Worm (Caenorhabditis elegans) whole organism, young adult: Measurements from ENCODE around the gene F49F1.2.

Experiments
- B0035.1 ChIP-seq: sonication (generic microtip); optimal IDR thresholded peaks from 2 replicates; lab custom pipeline; 2016; ENCODE audit warnings: missing genetic modification characterization, mild to moderate bottlenecking, missing compliant biosample characterization, missing genotype, missing genetic modification reagents
- B0336.3 ChIP-seq: fragments of 200-800 bp; sonication (Bioruptor generic); IDR thresholded peaks from 2 replicates; pipeline ENCODE4 v1.3.6; 2022; ENCODE audit warnings: missing genetic modification characterization, missing compliant biosample characterization
- F10E7.11 ChIP-seq: sonication (generic microtip); optimal IDR thresholded peaks from 2 replicates; lab custom pipeline; 2017; ENCODE audit warnings: mild to moderate bottlenecking, missing genetic modification characterization, moderate library complexity, missing compliant biosample characterization
- F22D6.2 ChIP-seq: sonication (generic microtip); optimal IDR thresholded peaks from 2 replicates; lab custom pipeline; 2016; ENCODE audit warnings: mild to moderate bottlenecking, missing genetic modification characterization, missing compliant biosample characterization
- F33H1.4 ChIP-seq: fragments of 200-800 bp; sonication (Bioruptor generic); IDR thresholded peaks from 2 replicates; pipeline ENCODE4 v1.3.6; 2022; ENCODE audit warnings: missing genetic modification reagents, missing genetic modification characterization, missing compliant biosample characterization
- F49E8.2 ChIP-seq: sonication (generic microtip); optimal IDR thresholded peaks from 3 replicates; lab custom pipeline; 2017; ENCODE audit warnings: missing genetic modification characterization, mild to moderate bottlenecking, missing compliant biosample characterization, antibody characterized with exemption, moderate library complexity; ENCODE audit not compliant: insufficient read depth
- F57A8.1 ChIP-seq: fragments of 200-800 bp; sonication (Bioruptor generic); optimal IDR thresholded peaks from 2 replicates; lab custom pipeline; 2018; ENCODE audit warnings: mild to moderate bottlenecking, missing genetic modification characterization, moderate library complexity, missing compliant biosample characterization
- Y53G8AR.9 ChIP-seq: fragments of 200-800 bp; sonication (Bioruptor generic); conservative IDR thresholded peaks from 2 replicates; pipeline ENCODE4 v1.3.6; 2022; ENCODE audit warnings: missing genetic modification reagents, missing genetic modification characterization, missing compliant biosample characterization
- aptf-2 ChIP-seq: fragments of 200-800 bp; sonication (Bioruptor generic); conservative IDR thresholded peaks from 2 replicates; pipeline ENCODE4 v1.3.6; 2022; ENCODE audit warnings: missing genetic modification reagents, missing genetic modification characterization, missing compliant biosample characterization
- atf-7 ChIP-seq: sonication (generic microtip); optimal IDR thresholded peaks from 2 replicates; lab custom pipeline; 2017; ENCODE audit warnings: mild to moderate bottlenecking, missing genetic modification characterization, missing compliant biosample characterization
- attf-6 ChIP-seq: fragments of 200-800 bp; sonication (Bioruptor generic); IDR thresholded peaks from 2 replicates; pipeline ENCODE4 v1.3.6; 2022; ENCODE audit warnings: missing genetic modification reagents, missing genetic modification characterization, missing compliant biosample characterization
- cebp-2 ChIP-seq: fragments of 200-800 bp; sonication (Bioruptor generic); IDR thresholded peaks from 2 replicates; pipeline ENCODE4 v1.3.6; 2022; ENCODE audit warnings: missing genetic modification characterization, missing compliant biosample characterization
- ceh-27 ChIP-seq: fragments of 200-800 bp; sonication (Bioruptor generic); optimal IDR thresholded peaks from 2 replicates; lab custom pipeline; 2018; ENCODE audit warnings: mild to moderate bottlenecking, missing genetic modification characterization, moderate library complexity, missing compliant biosample characterization
- ceh-58 ChIP-seq: fragments of 200-800 bp; sonication (Bioruptor generic); IDR thresholded peaks from 2 replicates; pipeline ENCODE4 v1.3.6; 2022; ENCODE audit warnings: missing genetic modification characterization, missing compliant biosample characterization
- ceh-91 ChIP-seq: fragments of 200-800 bp; sonication (Bioruptor generic); IDR thresholded peaks from 2 replicates; pipeline ENCODE4 v1.3.6; 2022; ENCODE audit warnings: missing genetic modification reagents, missing genetic modification characterization, missing compliant biosample characterization
- chd-7 ChIP-seq: sonication (generic microtip); optimal IDR thresholded peaks from 2 replicates; lab custom pipeline; 2016; ENCODE audit warnings: mild to moderate bottlenecking, missing genetic modification characterization, moderate library complexity, missing compliant biosample characterization
- efl-1 ChIP-seq: fragments of 150-350 bp; optimal IDR thresholded peaks from 2 replicates; lab custom pipeline; 2014; ENCODE audit warnings: missing biosample characterization, missing genetic modification reagents, missing genetic modification characterization
- egrh-3 ChIP-seq: fragments of 200-800 bp; sonication (Bioruptor generic); IDR thresholded peaks from 2 replicates; pipeline ENCODE4 v1.3.6; 2022; ENCODE audit warnings: missing genetic modification reagents, missing genetic modification characterization, missing compliant biosample characterization
- ekl-4 ChIP-seq: fragments of 200-800 bp; sonication (Bioruptor generic); IDR thresholded peaks from 2 replicates; pipeline ENCODE4 v1.3.6; 2022; ENCODE audit warnings: missing genetic modification reagents, missing genetic modification characterization, missing compliant biosample characterization
- fkh-3 ChIP-seq: sonication (generic microtip); optimal IDR thresholded peaks from 2 replicates; lab custom pipeline; 2016; ENCODE audit warnings: mild to moderate bottlenecking, missing genetic modification characterization, missing compliant biosample characterization
- gei-17 ChIP-seq: fragments of 200-800 bp; sonication (Bioruptor generic); optimal IDR thresholded peaks from 2 replicates; lab custom pipeline; 2018; ENCODE audit warnings: mild to moderate bottlenecking, missing genetic modification characterization, missing compliant biosample characterization
- him-1 ChIP-seq: sonication (generic microtip); optimal IDR thresholded peaks from 2 replicates; lab custom pipeline; 2016; ENCODE audit warnings: missing genotype, missing genetic modification reagents, missing genetic modification characterization, missing compliant biosample characterization
- hmg-1.2 ChIP-seq: fragments of 200-800 bp; sonication (Bioruptor generic); IDR thresholded peaks from 2 replicates; pipeline ENCODE4 v1.3.6; 2022; ENCODE audit warnings: missing genetic modification reagents, missing genetic modification characterization, missing compliant biosample characterization
- hsf-1 ChIP-seq: fragments of 200-800 bp; sonication (Bioruptor generic); IDR thresholded peaks from 2 replicates; pipeline ENCODE4 v1.3.6; 2022; ENCODE audit warnings: missing genetic modification reagents, missing genetic modification characterization, missing compliant biosample characterization
- let-526 ChIP-seq: fragments of 200-800 bp; sonication (Bioruptor generic); IDR thresholded peaks from 2 replicates; pipeline ENCODE4 v1.3.6; 2022; ENCODE audit warnings: missing genetic modification reagents, missing genetic modification characterization, missing compliant biosample characterization
- lin-35 ChIP-seq, 3 experiments: fragments of 150-350 bp in 2 of 3; sonication (generic microtip) in 1 of 3; optimal IDR thresholded peaks; 2 replicates each; lab custom pipeline; 2014 to 2018; ENCODE audit warnings: missing biosample characterization in 3 of 3, missing genetic modification characterization in 3 of 3, missing genetic modification reagents in 3 of 3
- mes-4 ChIP-seq: sonication (generic microtip); optimal IDR thresholded peaks from 2 replicates; lab custom pipeline; 2016; ENCODE audit warnings: missing genotype, missing genetic modification characterization, missing compliant biosample characterization
- nfya-2 ChIP-seq: fragments of 200-800 bp; sonication (Bioruptor generic); IDR thresholded peaks from 2 replicates; pipeline ENCODE4 v1.3.6; 2022; ENCODE audit warnings: missing genetic modification reagents, missing genetic modification characterization, missing compliant biosample characterization
- nhr-27 ChIP-seq: fragments of 200-800 bp; sonication (Bioruptor generic); optimal IDR thresholded peaks from 2 replicates; lab custom pipeline; 2018; ENCODE audit warnings: mild to moderate bottlenecking, missing genetic modification characterization, moderate library complexity, missing compliant biosample characterization
- pha-4 ChIP-seq: fragments of 150-350 bp; sonication (generic microtip); optimal IDR thresholded peaks from 2 replicates; lab custom pipeline; 2014; ENCODE audit warnings: missing biosample characterization, missing genetic modification reagents, missing genetic modification characterization
- rpc-1 ChIP-seq, 2 experiments: fragments of 150-350 bp in 1 of 2; sonication (generic microtip) in 1 of 2; optimal IDR thresholded peaks; 2 replicates each; lab custom pipeline; 2014 to 2018; ENCODE audit warnings: missing biosample characterization in 1 of 2, missing genetic modification characterization in 1 of 2, missing genetic modification reagents in 1 of 2, missing genotype in 1 of 2
- sea-2 ChIP-seq: fragments of 200-800 bp; sonication (Bioruptor generic); IDR thresholded peaks from 2 replicates; pipeline ENCODE4 v1.3.6; 2022; ENCODE audit warnings: missing genetic modification characterization, missing compliant biosample characterization
- snpc-1.1 ChIP-seq: sonication (generic microtip); optimal IDR thresholded peaks from 2 replicates; lab custom pipeline; 2017; ENCODE audit warnings: missing genetic modification characterization, mild to moderate bottlenecking, missing compliant biosample characterization, antibody characterized with exemption, moderate library complexity, missing genotype, missing genetic modification reagents; ENCODE audit not compliant: insufficient read depth
- snpc-4 ChIP-seq, 5 experiments: fragments of 150-350 bp in 1 of 5; sonication (generic microtip) in 4 of 5; optimal IDR thresholded peaks; 2 replicates each; lab custom pipeline; 2014 to 2018; ENCODE audit warnings: missing genetic modification characterization in 5 of 5, missing biosample characterization in 3 of 5, antibody characterized with exemption in 2 of 5, mild to moderate bottlenecking in 2 of 5, missing compliant biosample characterization in 2 of 5, missing genotype in 2 of 5, moderate library complexity in 2 of 5, missing genetic modification reagents in 1 of 5
- sptf-2 ChIP-seq: fragments of 200-800 bp; sonication (Bioruptor generic); optimal IDR thresholded peaks from 2 replicates; lab custom pipeline; 2018; ENCODE audit warnings: mild to moderate bottlenecking, missing genetic modification characterization, missing compliant biosample characterization
- tbp1 ChIP-seq: fragments of 200-800 bp; sonication (Bioruptor generic); optimal IDR thresholded peaks from 2 replicates; lab custom pipeline; 2018; ENCODE audit warnings: mild to moderate bottlenecking, missing genetic modification characterization, missing compliant biosample characterization
- zfh-2 ChIP-seq: fragments of 200-800 bp; sonication (Bioruptor generic); conservative IDR thresholded peaks from 2 replicates; pipeline ENCODE4 v1.3.6; 2022; ENCODE audit warnings: missing genetic modification reagents, missing genetic modification characterization, missing compliant biosample characterization
- ztf-25 ChIP-seq: fragments of 200-800 bp; sonication (Bioruptor generic); IDR thresholded peaks from 2 replicates; pipeline ENCODE4 v1.3.6; 2022; ENCODE audit warnings: missing genetic modification reagents, missing genetic modification characterization, missing compliant biosample characterization
- ztf-26 ChIP-seq: sonication (generic microtip); optimal IDR thresholded peaks from 2 replicates; lab custom pipeline; 2017; ENCODE audit warnings: missing genetic modification characterization, missing compliant biosample characterization
- ztf-3 ChIP-seq: fragments of 200-800 bp; sonication (Bioruptor generic); optimal IDR thresholded peaks from 2 replicates; lab custom pipeline; 2018; ENCODE audit warnings: mild to moderate bottlenecking, missing genetic modification characterization, missing compliant biosample characterization

The F49F1.2 gene

ce11 chrIV:4074610-4075009, 41.1 kb upstream of the F49F1.2 start, which contains the start of gene W03D2.9:
W03D2.9 (minus strand) TSS chrIV:4074710.
- TF ChIP-seq hmg-1.2 = no peak
- no peak for TF ChIP-seq nfya-2 (GFP tag; lab: Robert Waterston, UW)
- no peak for TF ChIP-seq ztf-3
- no peak for TF ChIP-seq F22D6.2 (tag; lab: Kevin White, UChicago)
- no peak for TF ChIP-seq B0336.3

- TF ChIP-seq ztf-25 (GFP tag; lab: Robert Waterston, UW) = no peak
- no peak for TF ChIP-seq mes-4 (tag; lab: Kevin White, UChicago)
- TF ChIP-seq ceh-91 (GFP tag; lab: Robert Waterston, UW) = peak; percentile 9; the same call in 1 of the 2 replicates
- TF ChIP-seq snpc-4 (GFP tag; optimal IDR thresholded peaks at IDR 0.05; lab: Kevin White, UChicago) = no peak
- no peak for TF ChIP-seq snpc-4 (tag; optimal IDR thresholded peaks at IDR 0.05; lab: Kevin White, UChicago)
- no peak for TF ChIP-seq let-526 (GFP tag; lab: Robert Waterston, UW)
- peak; percentile 38 for TF ChIP-seq sptf-2 (GFP tag; lab: Kevin White, UChicago)
- TF ChIP-seq tbp1 (GFP tag; lab: Kevin White, UChicago) = no peak
- no peak for TF ChIP-seq fkh-3 (tag; lab: Kevin White, UChicago)
- TF ChIP-seq aptf-2 (GFP tag; lab: Robert Waterston, UW) = no peak
- TF ChIP-seq Y53G8AR.9 (GFP tag; lab: Robert Waterston, UW) = no peak
- TF ChIP-seq snpc-1.1 (tag; lab: Kevin White, UChicago) = no peak
- TF ChIP-seq pha-4 (tag; lab: Kevin White, UChicago) = no peak
- TF ChIP-seq egrh-3 = peak; percentile 96
- peak; percentile 71 for TF ChIP-seq zfh-2 (GFP tag; lab: Robert Waterston, UW)
- no peak for TF ChIP-seq nhr-27
- peak; percentile 9 for TF ChIP-seq F57A8.1 (GFP tag; lab: Kevin White, UChicago)
- TF ChIP-seq, all 124 proteins: peak for 5
Observed at ce11 chrIV:4076690-4077295, 39.0 kb upstream of the F49F1.2 start.

- TF ChIP-seq F10E7.11 (no peak), hsf-1 (no peak), B0035.1 (tag; lab: Kevin White, UChicago) (no peak), ceh-58 (GFP tag; lab: Robert Waterston, UW) (no peak), F22D6.2 (tag; lab: Kevin White, UChicago) (no peak), lin-35 (GFP tag; optimal IDR thresholded peaks at IDR 0.05; lab: Kevin White, UChicago) (no peak), atf-7 (tag; lab: Kevin White, UChicago) (no peak)
Observed at ce11 chrIV:4078901-4079300, 36.8 kb upstream of the F49F1.2 start, which contains the start of gene C35B1.8. C35B1.8 (minus strand) TSS chrIV:4079001.

ce11 chrIV:4079514-4079913, 36.2 kb upstream of the F49F1.2 start, which contains the start of gene C35B1.4:
C35B1.4 (plus strand) TSS chrIV:4079814.
- TF ChIP-seq F33H1.4 = no peak
- no peak for TF ChIP-seq chd-7
- TF ChIP-seq nfya-2 (GFP tag; lab: Robert Waterston, UW) = no peak
- TF ChIP-seq rpc-1 (optimal IDR thresholded peaks at IDR 0.05; lab: Kevin White, UChicago) = no peak
- no peak for TF ChIP-seq rpc-1 (tag; optimal IDR thresholded peaks at IDR 0.05; lab: Kevin White, UChicago)
- TF ChIP-seq sea-2 = no peak
- no peak for TF ChIP-seq ztf-3
- TF ChIP-seq gei-17 (GFP tag; lab: Kevin White, UChicago) = no peak
- no peak for TF ChIP-seq cebp-2 (GFP tag; lab: Robert Waterston, UW)
- TF ChIP-seq efl-1 (GFP tag; lab: Kevin White, UChicago) = no peak
- no peak for TF ChIP-seq ekl-4 (GFP tag; lab: Robert Waterston, UW)
- no peak for TF ChIP-seq him-1 (tag; lab: Kevin White, UChicago)
- TF ChIP-seq attf-6 = no peak
- TF ChIP-seq F49E8.2 (tag; lab: Kevin White, UChicago) = no peak
- no peak for TF ChIP-seq ceh-27 (GFP tag; lab: Kevin White, UChicago)
- TF ChIP-seq F22D6.2 (tag; lab: Kevin White, UChicago) = no peak
- TF ChIP-seq ztf-26 (tag; lab: Kevin White, UChicago) = no peak
- no peak for TF ChIP-seq snpc-4 (GFP tag; optimal IDR thresholded peaks at IDR 0.05; lab: Kevin White, UChicago)
- TF ChIP-seq snpc-4 (tag; optimal IDR thresholded peaks at IDR 0.05; lab: Kevin White, UChicago) = no peak
